Fruit fly (Drosophila melanogaster) whole organism, prepupa: ENCODE data around the gene DCAF12.
A peak's percentile ranks its signal among the peaks of the same experiment; 100 is the strongest.

Experiments used
- Blimp-1 ChIP-seq: fragments of 200-800 bp; sonication (Bioruptor generic); optimal IDR thresholded peaks from 3 replicates; lab custom pipeline; 2017; ENCODE audit warnings: missing biosample characterization, missing genetic modification characterization, mild to moderate bottlenecking, moderate library complexity, missing genetic modification reagents
- CG10631 ChIP-seq: fragments of 200-800 bp; sonication (Bioruptor generic); optimal IDR thresholded peaks from 2 replicates; lab custom pipeline; 2016; ENCODE audit warnings: missing biosample characterization, missing genetic modification characterization
- CG10669 ChIP-seq: fragments of 200-800 bp; sonication (Bioruptor generic); optimal IDR thresholded peaks from 3 replicates; lab custom pipeline; 2018; ENCODE audit warnings: missing biosample characterization, mild to moderate bottlenecking, missing genetic modification characterization, moderate library complexity
- CG11294 ChIP-seq: fragments of 200-800 bp; sonication (Bioruptor generic); IDR thresholded peaks from 2 replicates; pipeline ENCODE4 v1.3.6; 2022; ENCODE audit warnings: missing biosample characterization, missing genetic modification characterization
- CG11762 ChIP-seq: fragments of 200-800 bp; sonication (Bioruptor generic); optimal IDR thresholded peaks from 3 replicates; lab custom pipeline; 2016; ENCODE audit warnings: missing biosample characterization, missing genetic modification characterization; ENCODE audit not compliant: insufficient read depth
- CG11902 ChIP-seq: fragments of 200-800 bp; sonication (Bioruptor generic); optimal IDR thresholded peaks from 3 replicates; lab custom pipeline; 2016; ENCODE audit warnings: missing biosample characterization, missing genetic modification characterization
- CG3032 ChIP-seq: fragments of 200-800 bp; optimal IDR thresholded peaks from 2 replicates; lab custom pipeline; 2019; ENCODE audit warnings: missing biosample characterization, mild to moderate bottlenecking, missing genetic modification characterization, moderate library complexity
- CG31627 ChIP-seq: fragments of 200-800 bp; sonication (Bioruptor generic); optimal IDR thresholded peaks from 3 replicates; lab custom pipeline; 2016; ENCODE audit warnings: missing biosample characterization, missing genetic modification characterization
- CG4318 ChIP-seq: fragments of 200-800 bp; sonication (Bioruptor generic); optimal IDR thresholded peaks from 3 replicates; lab custom pipeline; 2017; ENCODE audit warnings: missing biosample characterization, mild to moderate bottlenecking, missing genetic modification characterization
- CG6792 ChIP-seq: fragments of 200-800 bp; sonication (Bioruptor generic); optimal IDR thresholded peaks from 3 replicates; lab custom pipeline; 2016; ENCODE audit warnings: missing biosample characterization, missing genetic modification characterization
- CG6808 ChIP-seq: fragments of 200-800 bp; sonication (Bioruptor generic); optimal IDR thresholded peaks from 3 replicates; lab custom pipeline; 2017; ENCODE audit warnings: missing biosample characterization, missing genetic modification characterization, mild to moderate bottlenecking, moderate library complexity, missing genetic modification reagents
- CG7368 ChIP-seq: fragments of 200-800 bp; sonication (Bioruptor generic); optimal IDR thresholded peaks from 3 replicates; lab custom pipeline; 2016; ENCODE audit warnings: missing biosample characterization, missing genetic modification characterization
- CG8119 ChIP-seq: fragments of 200-800 bp; sonication (Bioruptor generic); IDR thresholded peaks from 3 replicates; pipeline ENCODE4 v1.3.6; 2022; ENCODE audit warnings: missing biosample characterization, missing genetic modification characterization
- CG8632 ChIP-seq: fragments of 200-800 bp; sonication (Bioruptor generic); optimal IDR thresholded peaks from 3 replicates; lab custom pipeline; 2016; ENCODE audit warnings: missing biosample characterization, missing genetic modification characterization
- CG9139 ChIP-seq: fragments of 200-800 bp; sonication (Bioruptor generic); optimal IDR thresholded peaks from 3 replicates; lab custom pipeline; 2017; ENCODE audit warnings: missing biosample characterization, mild to moderate bottlenecking, missing genetic modification characterization
- Eip78C ChIP-seq: fragments of 200-800 bp; sonication (Bioruptor generic); peaks from one replicate; lab custom pipeline; 2016; ENCODE audit warnings: missing biosample characterization, missing genetic modification characterization
- Eip93F ChIP-seq: fragments of 200-800 bp; sonication (Bioruptor generic); optimal IDR thresholded peaks from 2 replicates; lab custom pipeline; 2016; ENCODE audit warnings: missing biosample characterization, mild to moderate bottlenecking, missing genetic modification characterization
- Ets96B ChIP-seq: fragments of 200-800 bp; optimal IDR thresholded peaks from 2 replicates; lab custom pipeline; 2019; ENCODE audit warnings: missing biosample characterization, mild to moderate bottlenecking, missing genetic modification characterization, moderate library complexity
- Gug ChIP-seq: fragments of 200-800 bp; sonication (Bioruptor generic); IDR thresholded peaks from 2 replicates; pipeline ENCODE4 v1.3.6; 2022; ENCODE audit warnings: missing biosample characterization, missing genetic modification characterization
- Hr4 ChIP-seq: fragments of 200-800 bp; sonication (Bioruptor generic); optimal IDR thresholded peaks from 3 replicates; lab custom pipeline; 2016; ENCODE audit warnings: missing biosample characterization, missing genetic modification characterization
- Lpt ChIP-seq: fragments of 200-800 bp; sonication (Bioruptor generic); optimal IDR thresholded peaks from 3 replicates; lab custom pipeline; 2016; ENCODE audit warnings: missing biosample characterization, missing genetic modification characterization
- OdsH ChIP-seq: fragments of 200-800 bp; sonication (Bioruptor generic); optimal IDR thresholded peaks from 3 replicates; lab custom pipeline; 2016; ENCODE audit warnings: missing biosample characterization, missing genetic modification characterization
- Smox ChIP-seq: fragments of 200-800 bp; sonication (Bioruptor generic); optimal IDR thresholded peaks from 3 replicates; lab custom pipeline; 2016; ENCODE audit warnings: missing biosample characterization, missing genetic modification characterization
- Sox102F ChIP-seq: fragments of 200-800 bp; sonication (Bioruptor generic); optimal IDR thresholded peaks from 2 replicates; lab custom pipeline; 2016; ENCODE audit warnings: missing biosample characterization, mild to moderate bottlenecking, missing genetic modification characterization
- Sox14 ChIP-seq: fragments of 200-800 bp; sonication (Bioruptor generic); optimal IDR thresholded peaks from 3 replicates; lab custom pipeline; 2016; ENCODE audit warnings: missing biosample characterization, missing genetic modification characterization
- Sox15 ChIP-seq: fragments of 200-800 bp; sonication (Bioruptor generic); optimal IDR thresholded peaks from 3 replicates; lab custom pipeline; 2016; ENCODE audit warnings: missing biosample characterization, missing genetic modification characterization
- achi ChIP-seq: fragments of 200-800 bp; sonication (Bioruptor generic); optimal IDR thresholded peaks from 3 replicates; lab custom pipeline; 2016; ENCODE audit warnings: missing biosample characterization, missing genetic modification characterization
- esn ChIP-seq: fragments of 200-800 bp; sonication (Bioruptor generic); optimal IDR thresholded peaks from 2 replicates; lab custom pipeline; 2016; ENCODE audit warnings: missing biosample characterization, mild to moderate bottlenecking, missing genetic modification characterization, moderate library complexity
- fd59A ChIP-seq: fragments of 200-800 bp; sonication (Bioruptor generic); optimal IDR thresholded peaks from 2 replicates; lab custom pipeline; 2017; ENCODE audit warnings: missing biosample characterization, mild to moderate bottlenecking, missing genetic modification characterization, missing genetic modification reagents
- fd85E ChIP-seq: fragments of 200-800 bp; sonication (Bioruptor generic); optimal IDR thresholded peaks from 3 replicates; lab custom pipeline; 2016; ENCODE audit warnings: missing biosample characterization, missing genetic modification characterization
- fkh ChIP-seq: fragments of 200-800 bp; sonication (Bioruptor generic); optimal IDR thresholded peaks from 3 replicates; lab custom pipeline; 2017; ENCODE audit warnings: missing biosample characterization, mild to moderate bottlenecking, missing genetic modification characterization, moderate library complexity
- lz ChIP-seq: fragments of 200-800 bp; sonication (Bioruptor generic); optimal IDR thresholded peaks from 3 replicates; lab custom pipeline; 2016; ENCODE audit warnings: missing biosample characterization, missing genetic modification characterization
- pdm3 ChIP-seq: fragments of 200-800 bp; sonication (Bioruptor generic); optimal IDR thresholded peaks from 3 replicates; lab custom pipeline; 2016; ENCODE audit warnings: missing biosample characterization, missing genetic modification characterization
- salr ChIP-seq, 2 experiments: fragments of 200-800 bp; sonication (Bioruptor generic); optimal IDR thresholded peaks; 3 replicates each; lab custom pipeline; 2016 to 2018; ENCODE audit warnings: missing biosample characterization in 2 of 2, missing genetic modification characterization in 2 of 2, mild to moderate bottlenecking in 1 of 2
- spab ChIP-seq: fragments of 200-800 bp; sonication (Bioruptor generic); optimal IDR thresholded peaks from 2 replicates; lab custom pipeline; 2017; ENCODE audit warnings: missing biosample characterization, mild to moderate bottlenecking, missing genetic modification characterization, missing genetic modification reagents
- ss ChIP-seq, 2 experiments: fragments of 200-800 bp; sonication (Bioruptor generic); optimal IDR thresholded peaks; 2 replicates in 1 of 2; 3 replicates in 1 of 2; lab custom pipeline; 2017 to 2018; ENCODE audit warnings: mild to moderate bottlenecking in 2 of 2, missing biosample characterization in 2 of 2, missing genetic modification characterization in 2 of 2, moderate library complexity in 1 of 2
- svp ChIP-seq: fragments of 200-800 bp; sonication (Bioruptor generic); peaks from one replicate; lab custom pipeline; 2016; ENCODE audit warnings: missing biosample characterization, missing genetic modification characterization
- topi ChIP-seq: fragments of 200-800 bp; sonication (Bioruptor generic); optimal IDR thresholded peaks from 3 replicates; lab custom pipeline; 2016; ENCODE audit warnings: missing biosample characterization, missing genetic modification characterization
- vri ChIP-seq: fragments of 200-800 bp; sonication (Bioruptor generic); optimal IDR thresholded peaks from 3 replicates; lab custom pipeline; 2016; ENCODE audit warnings: missing biosample characterization, mild to moderate bottlenecking, missing genetic modification characterization

DCAF12 gene

DNA sequence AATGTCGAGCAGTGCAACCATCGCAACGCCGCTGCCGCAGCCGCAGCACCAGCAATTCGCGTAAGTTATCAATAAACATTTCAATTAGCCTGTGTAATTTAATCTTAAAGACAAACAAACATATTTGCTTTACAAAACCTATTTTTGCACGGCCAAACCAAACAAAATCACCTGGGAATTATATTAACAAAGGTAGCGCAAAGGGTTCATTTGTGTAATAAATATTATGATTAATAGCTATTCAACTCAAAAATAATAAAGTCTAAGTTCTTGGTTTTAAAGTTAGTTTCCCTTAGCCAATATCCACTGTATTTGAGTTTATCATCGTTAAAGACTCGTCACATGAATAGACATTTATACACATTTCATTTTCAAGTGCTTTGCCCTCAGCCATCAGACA, 47.6 kb downstream of the DCAF12 start (continued):
- TF ChIP-seq Gug (GFP tag; lab: Robert Waterston, UW) (peak; percentile 45; the same call in 1 of the 2 replicates), Sox14 (GFP tag; lab: Kevin White, UChicago) (peak; percentile 35), vri (no peak), CG6808 (no peak), Sox102F (GFP tag; lab: Kevin White, UChicago) (no peak), fd85E (GFP tag; lab: Kevin White, UChicago) (no peak), pdm3 (GFP tag; lab: Kevin White, UChicago) (no peak), Lpt (peak; percentile 37), CG9139 (GFP tag; lab: Kevin White, UChicago) (no peak), CG6792 (GFP tag; lab: Kevin White, UChicago) (no peak), esn (GFP tag; lab: Kevin White, UChicago) (no peak), OdsH (peak; percentile 49), topi (no peak), CG4318 (no peak), CG8119 (GFP tag; lab: Robert Waterston, UW) (peak; percentile 70), CG10669 (peak; percentile 9), fd59A (GFP tag; lab: Kevin White, UChicago) (no peak), CG8632 (GFP tag; lab: Kevin White, UChicago) (no peak), CG7368 (GFP tag; lab: Kevin White, UChicago) (no peak), ss (GFP tag; optimal IDR thresholded peaks at IDR 0.05; lab: Kevin White, UChicago) (no peak), CG10631 (peak; percentile 12), Eip78C (GFP tag; lab: Kevin White, UChicago) (peak; percentile 73), Blimp-1 (GFP tag; lab: Kevin White, UChicago) (no peak), CG3032 (no peak), lz (GFP tag; lab: Kevin White, UChicago) (no peak), achi (peak; percentile 36), CG11294 (GFP tag; lab: Robert Waterston, UW) (no peak), Ets96B (tag; lab: Kevin White, UChicago) (peak; percentile 7), svp (GFP tag; lab: Kevin White, UChicago) (peak; percentile 47), Smox (GFP tag; lab: Kevin White, UChicago) (no peak), Hr4 (GFP tag; lab: Kevin White, UChicago) (peak; percentile 64), salr (GFP tag; optimal IDR thresholded peaks at IDR 0.05; lab: Kevin White, UChicago) (no peak), Eip93F (GFP tag; lab: Kevin White, UChicago) (no peak), CG11762 (no peak), CG31627 (no peak), spab (GFP tag; lab: Kevin White, UChicago) (no peak), Sox15 (GFP tag; lab: Kevin White, UChicago) (no peak), CG11902 (GFP tag; lab: Kevin White, UChicago) (no peak)

dm6 chr3R:11968030-11968753, 48.6 kb downstream of the DCAF12 start:
- TF ChIP-seq vri: peak; percentile 46
- TF ChIP-seq Eip78C (GFP tag; lab: Kevin White, UChicago): peak; percentile 68
- TF ChIP-seq CG6808: no peak
- no peak for TF ChIP-seq ss (GFP tag; optimal IDR thresholded peaks at IDR 0.05; lab: Kevin White, UChicago)
- TF ChIP-seq svp (GFP tag; lab: Kevin White, UChicago): peak; percentile 86
- peak; percentile 38 for TF ChIP-seq fkh
